Worm (Caenorhabditis elegans) whole organism, late embryonic: ENCODE measurements around the gene egas-2.

Experiments
- C38D4.7 ChIP-seq: fragments of 200-800 bp; sonication (Bioruptor generic); optimal IDR thresholded peaks from 2 replicates; lab custom pipeline; 2018; ENCODE audit warnings: mild to moderate bottlenecking, missing genetic modification characterization, moderate library complexity, missing compliant biosample characterization
- Y22D7AL.16 ChIP-seq: sonication (generic microtip); optimal IDR thresholded peaks from 2 replicates; lab custom pipeline; 2016; ENCODE audit warnings: missing genetic modification characterization, missing compliant biosample characterization
- ceh-2 ChIP-seq: sonication (generic microtip); optimal IDR thresholded peaks from 2 replicates; lab custom pipeline; 2016; ENCODE audit warnings: missing genotype, missing genetic modification characterization, missing compliant biosample characterization
- elt-4 ChIP-seq: sonication (generic microtip); optimal IDR thresholded peaks from 2 replicates; lab custom pipeline; 2016; ENCODE audit warnings: missing genetic modification characterization, missing compliant biosample characterization
- hlh-13 ChIP-seq: fragments of 200-800 bp; sonication (Bioruptor generic); optimal IDR thresholded peaks from 2 replicates; lab custom pipeline; 2018; ENCODE audit warnings: mild to moderate bottlenecking, missing genetic modification characterization, missing compliant biosample characterization
- lin-11 ChIP-seq: fragments of 200-800 bp; sonication (Bioruptor generic); optimal IDR thresholded peaks from 2 replicates; lab custom pipeline; 2018; ENCODE audit warnings: mild to moderate bottlenecking, missing genetic modification characterization, missing compliant biosample characterization
- sox-4 ChIP-seq: sonication (generic microtip); optimal IDR thresholded peaks from 2 replicates; lab custom pipeline; 2017; ENCODE audit warnings: mild to moderate bottlenecking, missing genetic modification characterization, inconsistent platforms, missing compliant biosample characterization
- unc-42 ChIP-seq: sonication (generic microtip); optimal IDR thresholded peaks from 2 replicates; lab custom pipeline; 2016; ENCODE audit warnings: missing genotype, missing genetic modification characterization, missing compliant biosample characterization

DNA sequence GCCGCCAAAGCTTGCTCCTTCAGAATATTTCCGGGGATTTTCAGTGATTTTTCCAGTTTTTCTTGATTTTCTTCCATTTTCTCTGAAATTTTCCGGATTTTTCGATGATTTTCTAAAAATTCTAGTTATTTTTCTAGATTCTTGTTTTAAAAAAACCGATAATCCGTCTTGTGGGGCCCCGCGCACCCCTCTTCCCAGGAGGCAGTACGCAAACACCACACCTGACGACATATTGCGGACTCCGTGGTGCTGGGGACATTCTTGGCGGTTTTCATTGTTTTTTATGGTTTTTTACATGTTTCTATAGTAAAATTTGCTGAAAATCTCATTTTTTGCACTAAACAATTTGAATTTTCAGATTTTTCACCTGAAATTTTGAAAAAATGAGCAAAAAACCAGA, 39.5 kb downstream of the egas-2 start, which contains the start of the genes ubc-19 and Y69H2.7:
- TF ChIP-seq sox-4 (tag; lab: Kevin White, UChicago) (no peak), hlh-13 (no peak), C38D4.7 (GFP tag; lab: Kevin White, UChicago) (no peak), Y22D7AL.16 (no peak), elt-4 (tag; lab: Kevin White, UChicago) (no peak), unc-42 (tag; lab: Kevin White, UChicago) (no peak), lin-11 (no peak), ceh-2 (no peak)
